Worm (Caenorhabditis elegans) whole organism, L4 larva: ENCODE results near the gene C29E4.15.

Source experiments
- D1046.2 ChIP-seq: fragments of 200-800 bp; sonication (Bioruptor generic); IDR thresholded peaks from 2 replicates; pipeline ENCODE4 v1.3.6; 2022; ENCODE audit warnings: missing genetic modification characterization, missing compliant biosample characterization
- F10B5.3 ChIP-seq: sonication (generic microtip); optimal IDR thresholded peaks from 2 replicates; lab custom pipeline; 2016; ENCODE audit warnings: mild to moderate bottlenecking, missing genetic modification characterization, missing compliant biosample characterization
- F26F4.8 ChIP-seq: fragments of 200-800 bp; sonication (Bioruptor generic); conservative IDR thresholded peaks from 2 replicates; pipeline ENCODE4 v1.3.6; 2022; ENCODE audit warnings: missing genetic modification characterization, missing compliant biosample characterization
- ZK337.2 ChIP-seq: fragments of 200-800 bp; sonication (Bioruptor generic); IDR thresholded peaks from 2 replicates; pipeline ENCODE4 v1.3.6; 2022; ENCODE audit warnings: missing genetic modification reagents, missing genetic modification characterization, missing compliant biosample characterization
- aha-1 ChIP-seq: fragments of 150-350 bp; peaks from one replicate; lab custom pipeline; 2014; ENCODE audit warnings: missing biosample characterization, missing genetic modification characterization
- ceh-20 ChIP-seq: fragments of 200-800 bp; sonication (Bioruptor generic); IDR thresholded peaks from 2 replicates; pipeline ENCODE4 v1.3.6; 2022; ENCODE audit warnings: missing genetic modification reagents, missing genetic modification characterization, missing compliant biosample characterization
- ceh-28 ChIP-seq: fragments of 150-350 bp; optimal IDR thresholded peaks from 2 replicates; lab custom pipeline; 2014; ENCODE audit warnings: missing biosample characterization, missing genetic modification reagents, missing genetic modification characterization
- ceh-44 ChIP-seq: fragments of 200-800 bp; sonication (Bioruptor generic); IDR thresholded peaks from 2 replicates; pipeline ENCODE4 v1.3.6; 2022; ENCODE audit warnings: missing genetic modification reagents, missing genetic modification characterization, missing compliant biosample characterization
- daf-12 ChIP-seq: fragments of 150-350 bp; optimal IDR thresholded peaks from 2 replicates; lab custom pipeline; 2014; ENCODE audit warnings: missing biosample characterization, missing genetic modification reagents, missing genetic modification characterization
- daf-16 ChIP-seq, 3 experiments: sonication (generic microtip); optimal IDR thresholded peaks; 2 replicates each; lab custom pipeline; 2016 to 2017; ENCODE audit warnings: missing genetic modification characterization in 3 of 3, missing genetic modification reagents in 3 of 3, mild to moderate bottlenecking in 2 of 3, missing compliant biosample characterization in 2 of 3, missing biosample characterization in 1 of 3, moderate library complexity in 1 of 3
- daf-19 ChIP-seq: fragments of 200-800 bp; sonication (Bioruptor generic); conservative IDR thresholded peaks from 2 replicates; pipeline ENCODE4 v1.3.6; 2022; ENCODE audit warnings: missing genetic modification characterization, missing compliant biosample characterization
- daf-8 ChIP-seq: fragments of 200-800 bp; sonication (Bioruptor generic); IDR thresholded peaks from 2 replicates; pipeline ENCODE4 v1.3.6; 2022; ENCODE audit warnings: missing genetic modification characterization, missing compliant biosample characterization
- dmd-6 ChIP-seq: fragments of 200-800 bp; sonication (Bioruptor generic); IDR thresholded peaks from 2 replicates; pipeline ENCODE4 v1.3.6; 2022; ENCODE audit warnings: missing genetic modification reagents, missing genetic modification characterization, missing compliant biosample characterization
- fkh-10 ChIP-seq: fragments of 150-350 bp; optimal IDR thresholded peaks from 2 replicates; lab custom pipeline; 2014; ENCODE audit warnings: missing biosample characterization, missing genetic modification reagents, missing genetic modification characterization
- fos-1 ChIP-seq: fragments of 150-350 bp; optimal IDR thresholded peaks from 2 replicates; lab custom pipeline; 2014; ENCODE audit warnings: missing biosample characterization, missing genetic modification characterization
- hlh-30 ChIP-seq: sonication (generic microtip); optimal IDR thresholded peaks from 2 replicates; lab custom pipeline; 2017; ENCODE audit warnings: antibody characterized with exemption, mild to moderate bottlenecking, missing genetic modification characterization, missing compliant biosample characterization; ENCODE audit not compliant: insufficient read depth
- hmg-1.1 ChIP-seq: fragments of 200-800 bp; sonication (Bioruptor generic); IDR thresholded peaks from 2 replicates; pipeline ENCODE4 v1.3.6; 2022; ENCODE audit warnings: missing genetic modification reagents, missing genetic modification characterization, missing compliant biosample characterization
- lin-15B ChIP-seq: fragments of 150-350 bp; sonication (generic microtip); optimal IDR thresholded peaks from 3 replicates; lab custom pipeline; 2014; ENCODE audit warnings: missing biosample characterization, missing genetic modification characterization
- lin-29 ChIP-seq: fragments of 200-800 bp; sonication (Bioruptor generic); IDR thresholded peaks from 2 replicates; pipeline ENCODE4 v1.3.6; 2022; ENCODE audit warnings: missing genetic modification reagents, missing genetic modification characterization, missing compliant biosample characterization
- lin-38 ChIP-seq: fragments of 200-800 bp; sonication (Bioruptor generic); IDR thresholded peaks from 2 replicates; pipeline ENCODE4 v1.3.6; 2022; ENCODE audit warnings: missing genetic modification reagents, missing genetic modification characterization, missing compliant biosample characterization
- lsy-2 ChIP-seq, 2 experiments: fragments of 150-350 bp in 1 of 2; sonication (generic microtip) in 1 of 2; optimal IDR thresholded peaks; 2 replicates each; lab custom pipeline; 2014 to 2017; ENCODE audit warnings: missing biosample characterization in 2 of 2, missing genetic modification characterization in 2 of 2
- madf-9 ChIP-seq: fragments of 200-800 bp; sonication (Bioruptor generic); conservative IDR thresholded peaks from 2 replicates; pipeline ENCODE4 v1.3.6; 2022; ENCODE audit warnings: missing genetic modification reagents, missing genetic modification characterization, missing compliant biosample characterization
- mdl-1 ChIP-seq, 2 experiments: fragments of 150-350 bp in 1 of 2; sonication (generic microtip) in 1 of 2; optimal IDR thresholded peaks; 2 replicates each; lab custom pipeline; 2014 to 2017; ENCODE audit warnings: missing biosample characterization in 2 of 2, missing genetic modification characterization in 2 of 2
- mep-1 ChIP-seq: fragments of 150-350 bp; sonication (generic microtip); optimal IDR thresholded peaks from 3 replicates; lab custom pipeline; 2014; ENCODE audit warnings: missing biosample characterization, missing genetic modification characterization
- mes-2 ChIP-seq: sonication (generic microtip); optimal IDR thresholded peaks from 2 replicates; lab custom pipeline; 2016; ENCODE audit warnings: missing genotype, mild to moderate bottlenecking, missing genetic modification characterization, missing compliant biosample characterization; ENCODE audit not compliant: poor library complexity, severe bottlenecking
- mxl-3 ChIP-seq: fragments of 200-800 bp; sonication (Bioruptor generic); optimal IDR thresholded peaks from 2 replicates; lab custom pipeline; 2018; ENCODE audit warnings: mild to moderate bottlenecking, missing genetic modification characterization, missing compliant biosample characterization
- nhr-237 ChIP-seq: sonication (generic microtip); optimal IDR thresholded peaks from 2 replicates; lab custom pipeline; 2017; ENCODE audit warnings: missing biosample characterization, missing genetic modification characterization
- nhr-48 ChIP-seq: sonication (generic microtip); optimal IDR thresholded peaks from 2 replicates; lab custom pipeline; 2016; ENCODE audit warnings: mild to moderate bottlenecking, missing genetic modification characterization, missing compliant biosample characterization
- pha-4 ChIP-seq, 2 experiments: fragments of 150-350 bp in 1 of 2; fragments of 200-800 bp in 1 of 2; sonication (Bioruptor generic) in 1 of 2; IDR thresholded peaks in 1 of 2; optimal IDR thresholded peaks in 1 of 2; 2 replicates each; pipeline versions ENCODE4 v1.3.6 to Lab custom; 2014 to 2022; ENCODE audit warnings: missing genetic modification characterization in 2 of 2, missing genetic modification reagents in 2 of 2, missing biosample characterization in 1 of 2, missing compliant biosample characterization in 1 of 2
- php-3 ChIP-seq: fragments of 200-800 bp; sonication (Bioruptor generic); IDR thresholded peaks from 2 replicates; pipeline ENCODE4 v1.3.6; 2022; ENCODE audit warnings: missing genetic modification reagents, missing genetic modification characterization, missing compliant biosample characterization
- pqm-1 ChIP-seq: sonication (generic microtip); optimal IDR thresholded peaks from 2 replicates; lab custom pipeline; 2017; ENCODE audit warnings: missing biosample characterization, missing genetic modification characterization
- rbr-2 ChIP-seq: sonication (generic microtip); optimal IDR thresholded peaks from 2 replicates; lab custom pipeline; 2016; ENCODE audit warnings: missing genotype, missing genetic modification characterization, missing compliant biosample characterization
- sdz-12 ChIP-seq: fragments of 200-800 bp; sonication (Bioruptor generic); optimal IDR thresholded peaks from 2 replicates; lab custom pipeline; 2018; ENCODE audit warnings: mild to moderate bottlenecking, missing genetic modification characterization, missing compliant biosample characterization
- set-16 ChIP-seq: fragments of 200-800 bp; sonication (Bioruptor generic); IDR thresholded peaks from 2 replicates; pipeline ENCODE4 v1.3.6; 2022; ENCODE audit warnings: missing genetic modification reagents, missing genetic modification characterization, missing compliant biosample characterization
- snpc-1.2 ChIP-seq: fragments of 200-800 bp; sonication (Bioruptor generic); IDR thresholded peaks from 2 replicates; pipeline ENCODE4 v1.3.6; 2022; ENCODE audit warnings: missing genetic modification reagents, missing genetic modification characterization, missing compliant biosample characterization
- spr-1 ChIP-seq: sonication (generic microtip); optimal IDR thresholded peaks from 2 replicates; lab custom pipeline; 2016; ENCODE audit warnings: mild to moderate bottlenecking, missing genetic modification characterization, missing compliant biosample characterization
- unc-39 ChIP-seq: sonication (generic microtip); optimal IDR thresholded peaks from 2 replicates; lab custom pipeline; 2017; ENCODE audit warnings: missing biosample characterization, missing genetic modification characterization
- zip-2 ChIP-seq: fragments of 150-350 bp; optimal IDR thresholded peaks from 2 replicates; lab custom pipeline; 2014; ENCODE audit warnings: missing biosample characterization, missing genetic modification characterization
- ztf-7 ChIP-seq: fragments of 150-350 bp; optimal IDR thresholded peaks from 2 replicates; lab custom pipeline; 2014; ENCODE audit warnings: missing biosample characterization, missing genetic modification characterization

Gene C29E4.15

DNA sequence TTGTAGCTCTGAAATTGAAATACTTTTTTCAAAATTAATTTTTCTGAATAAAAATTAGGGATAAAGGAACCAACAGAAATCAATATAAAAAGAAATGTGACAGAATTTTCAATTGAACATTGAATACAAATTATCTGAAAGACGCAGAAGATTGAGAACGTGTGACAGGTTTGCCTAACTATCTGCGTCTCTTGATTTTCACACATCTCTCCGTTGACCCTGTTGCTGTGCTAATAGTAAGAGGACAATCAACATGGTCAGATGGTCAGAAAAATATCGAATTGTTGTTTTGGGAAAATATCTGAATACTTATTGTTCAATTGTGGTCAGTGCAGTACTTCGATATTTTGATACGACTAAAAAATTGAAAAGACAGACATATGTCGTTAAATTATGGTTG lies 40.8 kb upstream of the C29E4.15 start, which contains the start of gene ZK688.7 (continued):
- no peak for TF ChIP-seq ztf-7 (tag; lab: Kevin White, UChicago)
- TF ChIP-seq fos-1 (tag; lab: Kevin White, UChicago): no peak
- TF ChIP-seq mdl-1 (tag; optimal IDR thresholded peaks at IDR 0.05; lab: Kevin White, UChicago): peak in 1 of 2 experiments; percentile 47
- TF ChIP-seq mxl-3 (GFP tag; lab: Kevin White, UChicago): peak; percentile 31
- TF ChIP-seq hmg-1.1 (GFP tag; lab: Robert Waterston, UW): no peak
- no peak for TF ChIP-seq lin-38 (GFP tag; lab: Robert Waterston, UW)
- peak in 1 of 2 experiments; percentile 29 for TF ChIP-seq lsy-2 (tag; optimal IDR thresholded peaks at IDR 0.05; lab: Kevin White, UChicago)
- TF ChIP-seq mes-2 (tag; lab: Kevin White, UChicago): no peak
- TF ChIP-seq zip-2: no peak
- no peak for TF ChIP-seq mep-1 (tag; lab: Kevin White, UChicago)
- no peak for TF ChIP-seq daf-19 (GFP tag; lab: Robert Waterston, UW)
- TF ChIP-seq nhr-237 (tag; lab: Kevin White, UChicago): no peak
- TF ChIP-seq pha-4 (GFP tag; IDR thresholded peaks at IDR 0.05; lab: Robert Waterston, UW): no peak
- no peak for TF ChIP-seq pha-4 (tag; optimal IDR thresholded peaks at IDR 0.05; lab: Kevin White, UChicago)
- no peak for TF ChIP-seq ZK337.2 (GFP tag; lab: Robert Waterston, UW)
- no peak for TF ChIP-seq dmd-6
- peak; percentile 86 for TF ChIP-seq hlh-30
- TF ChIP-seq lin-29 (GFP tag; lab: Robert Waterston, UW): no peak

DNA sequence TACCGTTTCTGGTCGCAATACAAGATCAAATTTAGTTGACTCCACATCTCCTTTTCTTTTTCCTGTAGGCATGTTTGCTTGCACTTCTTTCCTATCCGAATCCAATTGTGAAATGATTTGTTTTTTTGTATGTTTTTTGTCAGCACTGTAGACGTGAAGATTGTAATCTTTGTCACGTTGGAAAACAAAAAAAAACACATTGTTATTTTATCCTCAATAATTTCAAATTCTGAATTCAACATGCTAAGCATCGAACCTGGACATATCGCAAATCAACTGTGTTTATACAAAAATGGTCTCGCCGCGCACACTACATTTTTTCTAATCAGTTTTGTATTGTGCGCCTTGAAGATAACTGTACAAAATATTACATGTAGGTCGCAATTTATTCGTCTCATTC lies 38.9 kb upstream of the C29E4.15 start, which contains the start of gene ZK688.12:
Gene ZK688.12, minus strand, starts transcription at position 101 of the 400 bp plus-strand sequence.
- no peak for TF ChIP-seq lsy-2 (tag; optimal IDR thresholded peaks at IDR 0.05; lab: Kevin White, UChicago)
- TF ChIP-seq daf-8 (GFP tag; lab: Robert Waterston, UW): no peak
- TF ChIP-seq ceh-20: no peak
- TF ChIP-seq madf-9 (GFP tag; lab: Robert Waterston, UW): no peak
- TF ChIP-seq daf-12 (tag; lab: Kevin White, UChicago): no peak
- no peak for TF ChIP-seq sdz-12 (GFP tag; lab: Kevin White, UChicago)
- TF ChIP-seq F10B5.3 (tag; lab: Kevin White, UChicago): no peak
- TF ChIP-seq fkh-10 (GFP tag; lab: Kevin White, UChicago): no peak
- TF ChIP-seq ceh-44 (GFP tag; lab: Robert Waterston, UW): no peak
- TF ChIP-seq snpc-1.2 (GFP tag; lab: Robert Waterston, UW): no peak
- no peak for TF ChIP-seq rbr-2 (tag; lab: Kevin White, UChicago)
- no peak for TF ChIP-seq nhr-48 (tag; lab: Kevin White, UChicago)
- no peak for TF ChIP-seq ceh-28 (tag; lab: Kevin White, UChicago)
- no peak for TF ChIP-seq pqm-1
- no peak for TF ChIP-seq aha-1 (tag; lab: Kevin White, UChicago)
- TF ChIP-seq daf-16 (GFP tag; optimal IDR thresholded peaks at IDR 0.05; lab: Kevin White, UChicago): no peak
- no peak for TF ChIP-seq daf-16 (tag; optimal IDR thresholded peaks at IDR 0.05; lab: Kevin White, UChicago)
- TF ChIP-seq unc-39 (tag; lab: Kevin White, UChicago): no peak
- no peak for TF ChIP-seq php-3

- TF ChIP-seq ztf-7 (tag; lab: Kevin White, UChicago) (no peak), ceh-28 (tag; lab: Kevin White, UChicago) (no peak), D1046.2 (GFP tag; lab: Robert Waterston, UW) (no peak), lin-15B (no peak), set-16 (GFP tag; lab: Robert Waterston, UW) (no peak), F26F4.8 (GFP tag; lab: Robert Waterston, UW) (no peak), spr-1 (tag; lab: Kevin White, UChicago) (no peak)
- TF ChIP-seq, all 104 proteins: peak for 0
Observed at ce11 chrIII:7917667-7918066, 34.8 kb upstream of the C29E4.15 start, which contains the start of gene gly-3. Gene gly-3 (minus strand): TSS chrIII:7917767.
